Fruit fly (Drosophila melanogaster): ENCODE results near the gene Ncoa6.

The Ncoa6 gene

dm6 chr2L:5292977-5293513 is 33.4 kb downstream of the Ncoa6 start (continued):
- TF ChIP-seq CG33557 (GFP tag; optimal IDR thresholded peaks at IDR 0.05): peak; percentile 83
- TF ChIP-seq Chrac-16 (GFP tag; optimal IDR thresholded peaks at IDR 0.05): peak; percentile 66
- TF ChIP-seq chn (GFP tag; optimal IDR thresholded peaks at IDR 0.05): peak; percentile 44
- TF ChIP-seq amos (GFP tag; IDR thresholded peaks at IDR 0.05; ENCODE audit: partially characterized antibody): no peak
- peak; percentile 31 for TF ChIP-seq kni (GFP tag; optimal IDR thresholded peaks at IDR 0.05)
- peak; percentile 64 for TF ChIP-seq CG6813 (GFP tag; optimal IDR thresholded peaks at IDR 0.05)
- peak; percentile 79 for TF ChIP-seq CG10267 (tag; optimal IDR thresholded peaks at IDR 0.05)
- TF ChIP-seq HLH3B (GFP tag; IDR thresholded peaks at IDR 0.05): peak; percentile 63
- no peak for TF ChIP-seq Atf6 (GFP tag; IDR thresholded peaks at IDR 0.05)
- TF ChIP-seq Usf (GFP tag; optimal IDR thresholded peaks at IDR 0.05): peak; percentile 3
- no peak for TF ChIP-seq Lim3 (GFP tag; IDR thresholded peaks at IDR 0.05)
- peak; percentile 98 for TF ChIP-seq sens (GFP tag)
- 0 out of 2 replicates have a peak, but pooled peaks have one; percentile 50 for TF ChIP-seq H2.0 (GFP tag; IDR thresholded peaks at IDR 0.05)
- peak; percentile 19 for TF ChIP-seq CG31365 (tag; optimal IDR thresholded peaks at IDR 0.05)
- no peak for TF ChIP-seq CG6765 (GFP tag; optimal IDR thresholded peaks at IDR 0.05)
- peak; percentile 28 for TF ChIP-seq CG15514 (GFP tag; optimal IDR thresholded peaks at IDR 0.05)
- no peak for TF ChIP-seq hkb (optimal IDR thresholded peaks at IDR 0.05)
- peak; percentile 81 for TF ChIP-seq hkb (GFP tag; IDR thresholded peaks at IDR 0.05)
- TF ChIP-seq Spps (tag; optimal IDR thresholded peaks at IDR 0.05): peak; percentile 78
- peak; percentile 53; the same call in 1 of the 2 replicates for TF ChIP-seq slbo (GFP tag; IDR thresholded peaks at IDR 0.05)
- peak; percentile 45 for TF ChIP-seq CG1529 (GFP tag; optimal IDR thresholded peaks at IDR 0.05)
- TF ChIP-seq CG16863 (GFP tag; optimal IDR thresholded peaks at IDR 0.05): peak; percentile 72
- TF ChIP-seq CG43689 (GFP tag; IDR thresholded peaks at IDR 0.05): no peak
- TF ChIP-seq da (GFP tag; optimal IDR thresholded peaks at IDR 0.05): no peak
- peak; percentile 44 for TF ChIP-seq CG18764 (GFP tag; optimal IDR thresholded peaks at IDR 0.05)
- peak; percentile 55 for TF ChIP-seq en (GFP tag; optimal IDR thresholded peaks at IDR 0.05)
- peak; percentile 47 for TF ChIP-seq CG17802 (tag; optimal IDR thresholded peaks at IDR 0.05)
- peak; percentile 91 for TF ChIP-seq gcm (GFP tag; optimal IDR thresholded peaks at IDR 0.05)
- TF ChIP-seq insv (GFP tag; optimal IDR thresholded peaks at IDR 0.05): peak in 1 of 2 experiments; percentile 71
- TF ChIP-seq CG11696 (GFP tag; IDR thresholded peaks at IDR 0.05): peak; percentile 96
- TF ChIP-seq CG8089 (GFP tag; optimal IDR thresholded peaks at IDR 0.05): peak; percentile 53
- peak; percentile 27 for TF ChIP-seq ERR (GFP tag; optimal IDR thresholded peaks at IDR 0.05)
- TF ChIP-seq CHES-1-like (GFP tag; optimal IDR thresholded peaks at IDR 0.05): no peak
- TF ChIP-seq Max (GFP tag; optimal IDR thresholded peaks at IDR 0.05): peak; percentile 48
- TF ChIP-seq CG17328 (GFP tag; IDR thresholded peaks at IDR 0.05): peak; percentile 72
- peak; percentile 85 for TF ChIP-seq CG8388 (GFP tag; optimal IDR thresholded peaks at IDR 0.05)
- no peak for TF ChIP-seq tna (GFP tag; IDR thresholded peaks at IDR 0.05; ENCODE audit: partially characterized antibody)
- peak; percentile 13 for TF ChIP-seq CTCF (GFP tag; optimal IDR thresholded peaks at IDR 0.05)
- peak; percentile 69 for TF ChIP-seq CG10366 (GFP tag; IDR thresholded peaks at IDR 0.05)
- peak; percentile 80 for TF ChIP-seq D19A (tag; optimal IDR thresholded peaks at IDR 0.05)
- peak; percentile 30 to 74 for TF ChIP-seq Hr51 (GFP tag; optimal IDR thresholded peaks at IDR 0.05)
- no peak for TF ChIP-seq MESR4 (GFP tag; optimal IDR thresholded peaks at IDR 0.05)
- no peak for TF ChIP-seq CG2199 (GFP tag; IDR thresholded peaks at IDR 0.05)
- peak; percentile 46; the same call in 1 of the 3 replicates for TF ChIP-seq so (GFP tag; IDR thresholded peaks at IDR 0.05)
- TF ChIP-seq stc (GFP tag; IDR thresholded peaks at IDR 0.05): peak; percentile 61; the same call in 1 of the 2 replicates
- TF ChIP-seq Aef1 (GFP tag; IDR thresholded peaks at IDR 0.05): peak; percentile 22; the same call in 1 of the 3 replicates
- TF ChIP-seq Sox100B (GFP tag; optimal IDR thresholded peaks at IDR 0.05): peak; percentile 74
- TF ChIP-seq tin (GFP tag; optimal IDR thresholded peaks at IDR 0.05): peak; percentile 71
- TF ChIP-seq fd96Cb (tag; optimal IDR thresholded peaks at IDR 0.05): peak; percentile 85
- 0 out of 2 replicates have a peak, but pooled peaks have one; percentile 25 for TF ChIP-seq chm (GFP tag; IDR thresholded peaks at IDR 0.05)
- no peak for TF ChIP-seq CG16779 (GFP tag; IDR thresholded peaks at IDR 0.05)

All from whole organism, embryonic.